Fruit fly (Drosophila melanogaster) whole organism: Measurements from ENCODE around the gene Abca3.

Experiments used
- CG8478 ChIP-seq: fragments of >200 bp; optimal IDR thresholded peaks from 2 replicates; lab custom pipeline; 2018; ENCODE audit warnings: inconsistent platforms
- Dll ChIP-seq: fragments of >200 bp; optimal IDR thresholded peaks from 2 replicates; lab custom pipeline; 2017
- EcR ChIP-seq, 2 experiments: fragments of >200 bp; optimal IDR thresholded peaks; 2 replicates each; lab custom pipeline; 2017; ENCODE audit warnings: missing biosample characterization in 2 of 2, missing genetic modification characterization in 2 of 2, missing genetic modification reagents in 2 of 2
- pan ChIP-seq: fragments of >200 bp; optimal IDR thresholded peaks from 2 replicates; lab custom pipeline; 2017
- psq ChIP-seq: fragments of >200 bp; optimal IDR thresholded peaks from 2 replicates; lab custom pipeline; 2017
- usp ChIP-seq: fragments of >200 bp; optimal IDR thresholded peaks from 2 replicates; lab custom pipeline; 2017; ENCODE audit warnings: missing biosample characterization, missing genetic modification characterization, mixed read lengths

Abca3 gene

dm6 chrX:21323933-21324688 is 17.6 kb upstream of the Abca3 start, which contains the start of the genes Dd and CG1486:
Gene Dd, minus strand, starts transcription at chrX:21324009.
Gene CG1486, plus strand, starts transcription at chrX:21324046.
- no peak for TF ChIP-seq Dll (lab: Kevin White, UChicago)
- no peak for TF ChIP-seq EcR (GFP tag; optimal IDR thresholded peaks at IDR 0.05; lab: Kevin White, UChicago)
- TF ChIP-seq usp (GFP tag; lab: Kevin White, UChicago) = no peak
- no peak for TF ChIP-seq psq (lab: Kevin White, UChicago)
- TF ChIP-seq CG8478 (lab: Kevin White, UChicago) = no peak
- TF ChIP-seq pan (lab: Kevin White, UChicago) = no peak

dm6 chrX:21323171-21323695 is 16.8 kb upstream of the Abca3 start:
- TF ChIP-seq CG8478 (lab: Kevin White, UChicago) (no peak), EcR (GFP tag; optimal IDR thresholded peaks at IDR 0.05; lab: Kevin White, UChicago) (no peak), pan (lab: Kevin White, UChicago) (no peak), Dll (lab: Kevin White, UChicago) (no peak), psq (lab: Kevin White, UChicago) (no peak), usp (GFP tag; lab: Kevin White, UChicago) (no peak)

DNA sequence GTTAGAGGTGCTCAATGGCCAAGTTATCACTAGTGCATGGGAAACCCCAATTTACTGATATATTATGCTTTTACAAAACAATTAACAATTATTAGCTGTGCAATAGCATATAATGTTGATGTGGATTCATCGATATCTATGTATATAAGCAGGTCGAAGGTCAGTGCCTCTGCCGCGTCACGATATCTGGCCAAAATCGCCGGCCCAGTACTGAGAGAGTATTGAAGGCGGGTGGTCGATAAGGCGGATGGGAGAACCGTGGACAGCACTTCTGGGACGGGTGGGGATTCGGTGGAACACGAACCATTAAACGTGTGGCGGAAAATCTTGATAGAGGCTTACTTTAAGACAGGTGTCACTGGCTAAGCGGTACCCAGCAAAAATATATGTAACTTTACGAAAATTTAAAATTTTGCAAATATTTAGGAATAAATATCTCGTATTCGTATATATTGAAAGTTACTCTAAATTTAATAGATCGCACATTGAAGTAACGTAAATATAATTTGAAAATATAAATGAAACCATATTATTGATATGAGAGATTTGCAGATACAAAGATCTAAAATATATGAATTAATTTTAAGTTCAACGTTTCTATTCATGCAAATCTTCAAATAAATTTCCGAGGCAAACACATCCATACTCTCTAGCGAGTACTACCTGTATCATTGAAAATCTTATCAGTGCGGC is 16.0 kb upstream of the Abca3 start:
- TF ChIP-seq Dll (lab: Kevin White, UChicago) (no peak), psq (lab: Kevin White, UChicago) (no peak), pan (lab: Kevin White, UChicago) (no peak), EcR (GFP tag; optimal IDR thresholded peaks at IDR 0.05; lab: Kevin White, UChicago) (no peak), CG8478 (lab: Kevin White, UChicago) (no peak), usp (GFP tag; lab: Kevin White, UChicago) (no peak)

DNA sequence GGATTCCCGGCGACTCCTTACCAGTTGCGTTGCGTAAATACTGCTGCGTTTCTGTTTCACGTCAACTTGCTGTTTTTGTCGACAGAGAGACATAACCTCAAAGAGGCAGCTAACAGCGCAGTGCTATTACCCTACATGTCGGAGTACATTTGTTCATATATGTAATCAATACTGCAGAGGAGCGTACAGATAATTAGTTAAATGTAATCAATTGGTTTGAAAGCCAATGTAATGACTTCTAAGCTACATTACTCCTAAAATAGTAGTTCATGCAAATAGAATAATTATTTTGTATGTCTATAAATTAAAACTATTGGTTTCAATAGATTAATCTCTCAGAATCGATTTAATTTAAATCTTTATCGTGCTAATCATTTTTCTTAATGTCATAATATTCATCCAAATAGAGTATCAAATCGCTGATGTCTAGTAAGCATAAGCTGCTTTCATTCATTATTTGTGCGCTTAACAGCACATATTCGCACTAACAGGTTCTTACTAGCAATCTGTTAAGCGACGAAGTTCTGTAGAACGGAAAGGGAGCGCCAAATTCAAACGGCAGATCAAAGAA is 12.8 kb upstream of the Abca3 start, which contains the start of the genes SLIRP1 and anox:
TSS of gene SLIRP1 (minus strand) at position 95 of the 571 bp plus-strand sequence.
TSS of gene anox (minus strand) at position 95 of the 571 bp plus-strand sequence.
- no peak for TF ChIP-seq usp (GFP tag; lab: Kevin White, UChicago)
- TF ChIP-seq Dll (lab: Kevin White, UChicago) = no peak
- no peak for TF ChIP-seq EcR (GFP tag; optimal IDR thresholded peaks at IDR 0.05; lab: Kevin White, UChicago)
- no peak for TF ChIP-seq CG8478 (lab: Kevin White, UChicago)
- TF ChIP-seq pan (lab: Kevin White, UChicago) = no peak
- no peak for TF ChIP-seq psq (lab: Kevin White, UChicago)

- TF ChIP-seq pan (lab: Kevin White, UChicago) (no peak), psq (lab: Kevin White, UChicago) (no peak), Dll (lab: Kevin White, UChicago) (no peak), usp (GFP tag; lab: Kevin White, UChicago) (no peak)
Measured at dm6 chrX:21317422-21317821, 11.0 kb upstream of the Abca3 start, which contains the start of gene CG1801. Gene CG1801, minus strand, starts transcription at chrX:21317522.

DNA sequence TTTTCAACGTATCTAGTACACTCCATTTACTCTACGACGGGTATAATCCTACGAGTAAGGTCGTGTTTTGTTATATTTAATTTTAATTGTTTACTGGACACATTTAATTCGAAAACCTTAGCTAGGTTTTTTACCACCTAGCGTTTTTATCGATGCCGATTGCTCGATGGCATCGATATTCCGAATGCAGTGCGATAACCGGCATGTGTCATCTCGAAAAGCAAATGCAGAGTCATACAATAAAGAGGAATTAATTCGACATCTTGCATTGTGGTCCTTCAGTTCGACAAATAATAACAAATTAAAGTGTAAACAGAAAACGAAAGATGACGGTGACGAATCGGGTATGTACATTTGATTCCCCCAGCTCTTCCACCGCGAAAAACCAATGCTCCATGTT is 9.4 kb upstream of the Abca3 start, which contains the start of gene Rpt6:
TSS of gene Rpt6 (plus strand) at position 201 of the 400 bp plus-strand sequence.
- TF ChIP-seq EcR (GFP tag; optimal IDR thresholded peaks at IDR 0.05; lab: Kevin White, UChicago) (no peak), usp (GFP tag; lab: Kevin White, UChicago) (no peak), Dll (lab: Kevin White, UChicago) (no peak), CG8478 (lab: Kevin White, UChicago) (no peak), psq (lab: Kevin White, UChicago) (no peak), pan (lab: Kevin White, UChicago) (no peak)

DNA sequence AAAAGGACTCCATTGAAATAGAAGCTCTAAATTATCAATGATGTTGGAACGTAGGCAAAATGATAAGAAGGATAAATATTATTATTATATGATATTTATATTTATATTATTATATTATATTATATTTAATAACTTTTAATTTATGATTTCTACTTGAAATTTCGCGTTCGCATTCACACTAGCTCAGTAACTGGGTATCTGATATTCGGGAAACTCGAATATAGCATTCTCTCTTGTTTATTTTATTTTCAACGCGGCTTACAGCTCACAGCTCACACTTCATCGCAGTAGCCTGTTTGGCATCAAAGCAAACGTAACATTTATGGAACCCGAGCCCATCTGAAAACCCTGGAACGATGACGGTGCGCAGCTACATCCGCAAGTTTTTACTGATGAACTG is 21.5 kb downstream of the Abca3 start, which contains the start of gene CG1494:
TSS of gene CG1494 (plus strand) at position 301 of the 400 bp plus-strand sequence.
- TF ChIP-seq pan (lab: Kevin White, UChicago) = no peak
- TF ChIP-seq psq (lab: Kevin White, UChicago) = no peak
- TF ChIP-seq CG8478 (lab: Kevin White, UChicago) = no peak
- TF ChIP-seq usp (GFP tag; lab: Kevin White, UChicago) = no peak

DNA sequence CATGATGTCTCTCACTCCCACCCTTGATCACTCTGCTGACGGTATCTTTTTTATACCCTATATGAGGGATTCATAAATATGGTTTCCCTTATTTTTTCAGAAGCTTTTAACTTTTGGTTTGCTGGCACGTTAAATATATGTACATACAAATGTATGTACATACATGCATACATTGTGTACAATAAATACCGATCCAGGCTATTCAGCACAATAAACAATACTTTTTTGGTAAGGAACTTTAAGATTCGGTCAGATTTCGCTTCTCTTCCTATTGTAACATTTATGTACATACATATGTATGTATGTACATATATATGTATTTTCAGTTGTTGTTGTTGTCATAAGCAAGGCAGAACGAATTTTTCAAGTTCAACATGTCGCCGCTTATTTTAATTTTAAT is 24.4 kb downstream of the Abca3 start:
- TF ChIP-seq psq (lab: Kevin White, UChicago) = no peak
- no peak for TF ChIP-seq EcR (GFP tag; optimal IDR thresholded peaks at IDR 0.05; lab: Kevin White, UChicago)
- no peak for TF ChIP-seq Dll (lab: Kevin White, UChicago)

DNA sequence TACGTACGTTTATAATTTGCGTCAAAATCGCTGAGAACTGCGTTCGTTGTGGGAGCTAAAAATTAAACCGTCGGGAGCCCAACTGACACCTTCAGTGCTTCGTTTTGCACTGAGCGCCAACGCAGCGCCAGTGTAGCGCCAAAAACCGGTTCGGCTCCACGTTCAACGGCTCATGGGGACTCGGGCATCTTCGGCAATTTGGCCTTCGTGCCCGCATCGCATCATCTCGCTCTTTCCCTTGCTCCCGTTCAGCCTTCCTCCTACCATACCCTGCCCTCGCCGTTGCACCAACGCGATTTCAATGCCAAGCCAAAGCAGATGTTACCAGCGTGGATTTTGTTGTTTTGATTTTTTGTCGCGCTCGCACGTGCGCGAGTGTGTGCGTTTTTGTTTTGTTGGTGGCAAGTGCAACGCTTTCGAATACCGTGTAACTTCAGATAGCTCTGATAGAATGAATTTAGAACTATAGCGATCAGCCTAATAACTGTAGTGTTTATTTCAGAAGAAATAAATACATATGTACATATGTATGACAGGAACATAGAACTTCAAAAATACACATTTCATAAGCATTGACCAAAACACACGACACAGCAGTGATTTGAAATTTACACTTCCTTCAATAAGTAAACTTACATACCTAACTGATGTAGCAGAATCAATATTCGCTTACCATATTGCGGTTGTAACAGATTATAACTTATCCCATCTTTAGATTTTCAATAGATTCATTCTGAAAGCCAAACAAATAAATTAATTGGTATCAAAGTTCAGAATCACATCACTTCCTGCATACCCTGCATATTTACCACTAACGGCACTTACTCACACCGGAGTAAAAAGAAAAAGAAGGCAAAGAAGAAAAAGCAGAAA is 25.2 kb downstream of the Abca3 start, which contains the start of gene Mnr:
TSS of gene Mnr (minus strand) at position 133 of the 873 bp plus-strand sequence.
- TF ChIP-seq psq (lab: Kevin White, UChicago) = no peak
- peak; percentile 87 for TF ChIP-seq pan (lab: Kevin White, UChicago)

DNA sequence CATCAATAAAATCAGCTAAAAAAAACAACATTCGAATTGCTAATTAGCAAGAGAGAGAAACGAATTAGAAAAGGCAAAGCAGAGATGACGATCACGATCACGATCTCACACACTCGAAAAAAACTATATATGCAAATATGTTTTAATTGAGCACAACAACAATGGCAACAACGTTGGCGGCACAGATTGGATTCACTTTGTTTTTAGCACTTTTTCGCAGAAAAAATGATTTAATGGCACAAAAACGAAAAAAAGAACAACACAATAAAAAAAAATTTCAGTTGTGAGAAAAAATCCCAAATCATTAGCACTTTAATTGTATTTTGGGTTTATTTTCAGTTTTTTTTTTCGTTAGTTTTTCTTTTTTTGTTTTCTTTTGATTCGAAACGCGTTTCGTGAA is 25.8 kb downstream of the Abca3 start:
- TF ChIP-seq psq (lab: Kevin White, UChicago) = no peak
- no peak for TF ChIP-seq CG8478 (lab: Kevin White, UChicago)
- TF ChIP-seq pan (lab: Kevin White, UChicago) = no peak
- TF ChIP-seq EcR (GFP tag; optimal IDR thresholded peaks at IDR 0.05; lab: Kevin White, UChicago) = no peak
- no peak for TF ChIP-seq usp (GFP tag; lab: Kevin White, UChicago)
- TF ChIP-seq Dll (lab: Kevin White, UChicago) = no peak
